Worm (Caenorhabditis elegans): ENCODE measurements around the gene Y24D9B.1.
"Not testable (repeated sequence)": the region's sequence is repeated elsewhere in the genome, so short reads cannot be mapped to it uniquely, and the experiment has no call there.

The Y24D9B.1 gene

DNA sequence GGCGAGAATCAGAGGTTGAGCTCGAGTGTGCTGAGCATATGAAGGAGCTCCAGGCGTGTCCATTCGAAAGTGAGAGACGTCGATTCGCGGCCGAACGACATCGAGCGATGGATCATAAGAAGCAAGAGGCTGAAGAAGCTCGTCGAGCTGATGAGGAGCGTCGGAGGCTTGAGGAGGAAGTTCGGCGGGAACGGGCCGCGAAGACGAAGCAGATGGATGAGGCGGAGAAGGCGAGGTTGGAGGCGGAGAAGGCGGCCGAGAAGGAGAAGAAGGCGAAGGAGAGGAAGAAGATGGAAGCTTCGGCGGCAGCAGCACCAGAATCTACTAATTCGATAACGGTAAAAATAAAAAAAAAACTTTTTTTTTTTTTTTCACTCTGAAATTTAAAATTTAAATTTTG is 4.0 kb upstream of the Y24D9B.1 start:
- TF ChIP-seq pha-4 (GFP tag; IDR thresholded peaks at IDR 0.05) = 0 out of 2 replicates have a peak, but pooled peaks have one; percentile 23
- not testable (repeated sequence) for TF ChIP-seq pha-4 (tag; optimal IDR thresholded peaks at IDR 0.05)
- peak; percentile 93 for TF ChIP-seq set-16 (GFP tag; IDR thresholded peaks at IDR 0.05)

DNA sequence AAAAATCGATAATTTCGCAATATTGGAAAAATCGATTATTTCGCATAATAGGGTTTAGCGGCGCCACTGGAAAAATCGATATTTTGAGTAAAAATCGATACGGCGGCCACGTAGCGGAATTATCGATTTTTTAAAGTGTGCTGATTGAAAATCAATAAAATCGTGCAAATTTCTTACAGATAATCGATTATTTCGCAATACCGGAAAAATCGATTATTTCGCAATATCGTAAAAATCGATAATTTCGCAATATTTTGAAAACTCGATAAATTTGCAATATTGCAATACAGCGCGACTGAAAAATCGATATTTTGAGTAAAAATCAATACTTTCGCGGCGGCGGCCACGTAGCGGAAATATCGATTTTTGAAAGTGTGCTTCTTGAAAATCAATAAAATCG is 480 bp downstream of the Y24D9B.1 start:
- no peak for TF ChIP-seq nhr-76 (tag; optimal IDR thresholded peaks at IDR 0.05)
- peak; percentile 95 for TF ChIP-seq ceh-28 (tag; optimal IDR thresholded peaks at IDR 0.05)

DNA sequence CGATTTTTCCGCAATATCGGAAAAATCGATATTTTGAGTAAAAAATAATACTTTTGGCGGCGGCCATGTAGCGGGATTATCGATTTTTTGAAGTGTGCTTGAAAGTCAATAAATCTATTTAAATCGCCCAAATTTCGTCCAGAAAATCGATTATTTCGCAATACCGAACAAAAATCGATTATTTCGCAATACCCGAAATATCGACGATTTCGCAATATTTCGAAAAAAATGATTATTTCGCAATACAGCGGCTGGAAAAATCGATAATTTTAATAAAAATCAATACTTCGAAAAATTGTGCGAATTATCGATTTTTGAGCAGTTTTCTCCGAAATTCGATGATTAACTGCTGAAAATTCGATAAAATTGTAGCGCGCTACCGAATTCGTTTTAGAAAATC is 898 bp downstream of the Y24D9B.1 start:
- no peak for TF ChIP-seq hlh-30 (tag; optimal IDR thresholded peaks at IDR 0.05; ENCODE audit: insufficient read depth)
- no peak for TF ChIP-seq zfp-3 (GFP tag; conservative IDR thresholded peaks at IDR 0.05)
- TF ChIP-seq ceh-28 (tag; optimal IDR thresholded peaks at IDR 0.05) = peak; percentile 43

DNA sequence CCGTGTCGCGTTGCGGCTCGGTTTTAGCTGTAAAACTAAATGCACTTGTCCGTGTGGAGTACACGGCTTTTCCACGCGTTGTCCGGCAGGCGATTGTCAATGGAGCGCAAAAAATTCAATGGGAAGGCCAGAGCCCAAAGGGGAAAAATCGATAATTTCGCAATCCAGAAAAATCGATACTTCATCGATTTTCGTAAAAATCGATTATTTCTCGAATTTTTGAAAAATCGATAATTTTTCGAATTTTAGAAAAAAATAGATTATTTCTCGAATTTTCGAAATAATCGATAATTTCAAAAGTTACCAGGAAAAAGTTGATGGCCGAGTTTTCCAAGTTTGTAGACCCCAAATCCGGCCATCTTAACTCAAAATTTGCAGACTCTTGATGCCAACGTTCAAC is 2.3 kb downstream of the Y24D9B.1 start:
- no peak for TF ChIP-seq lin-39 (tag; optimal IDR thresholded peaks at IDR 0.05)
- TF ChIP-seq F44E2.7 (GFP tag; IDR thresholded peaks at IDR 0.05) = 0 out of 2 replicates have a peak, but pooled peaks have one; percentile 14
- TF ChIP-seq Y48G9A.11 (GFP tag; IDR thresholded peaks at IDR 0.05) = no peak
- TF ChIP-seq nhr-25 (tag; optimal IDR thresholded peaks at IDR 0.05; ENCODE audit: borderline replicate concordance, insufficient read depth) = no peak
- TF ChIP-seq hlh-11 (tag; optimal IDR thresholded peaks at IDR 0.05) = no peak
- TF ChIP-seq sdz-12 (GFP tag; optimal IDR thresholded peaks at IDR 0.05) = no peak
- TF ChIP-seq snpc-1.2 (GFP tag; IDR thresholded peaks at IDR 0.05) = 0 out of 2 replicates have a peak, but pooled peaks have one; percentile 8
- 0 out of 2 replicates have a peak, but pooled peaks have one; percentile 11 for TF ChIP-seq lin-38 (GFP tag; IDR thresholded peaks at IDR 0.05)
- no peak for TF ChIP-seq dve-1 (tag; optimal IDR thresholded peaks at IDR 0.05; ENCODE audit: insufficient read depth)
- TF ChIP-seq arid-1 (GFP tag; conservative IDR thresholded peaks at IDR 0.05) = no peak
- TF ChIP-seq Y5F2A.4 (GFP tag; optimal IDR thresholded peaks at IDR 0.05) = no peak
- peak; percentile 93 for TF ChIP-seq ceh-28 (tag; optimal IDR thresholded peaks at IDR 0.05)
- TF ChIP-seq lim-7 (GFP tag; IDR thresholded peaks at IDR 0.05) = no peak
- no peak for TF ChIP-seq zag-1 (tag; optimal IDR thresholded peaks at IDR 0.05)

DNA sequence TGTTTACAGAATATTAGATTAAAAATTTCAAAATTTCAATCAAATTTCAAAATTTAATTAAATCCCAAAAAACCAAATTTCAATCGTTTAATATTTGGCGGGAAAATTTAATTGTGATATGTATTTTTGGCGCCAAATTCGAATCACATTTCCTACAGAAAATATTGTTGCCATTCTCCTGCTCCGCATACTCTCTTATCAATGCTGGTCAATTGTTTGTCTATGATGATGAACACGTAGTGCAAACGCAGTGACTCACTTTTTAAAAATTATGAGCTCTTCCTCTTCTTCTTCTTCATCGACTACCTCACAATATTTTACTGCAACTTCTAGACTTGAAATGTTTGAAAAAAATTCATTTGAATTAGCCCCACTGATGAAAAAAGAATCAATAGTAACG is 9.3 kb downstream of the Y24D9B.1 start, which contains the start of gene trpl-2:
trpl-2 (plus strand) TSS at position 210 of the 400 bp plus-strand sequence.
- TF ChIP-seq F37D6.2 (tag; optimal IDR thresholded peaks at IDR 0.05) (no peak), hlh-30 (tag; optimal IDR thresholded peaks at IDR 0.05; ENCODE audit: insufficient read depth) (no peak), mxl-3 (GFP tag; optimal IDR thresholded peaks at IDR 0.05) (no peak), zfp-3 (GFP tag; conservative IDR thresholded peaks at IDR 0.05) (no peak), nhr-77 (tag; optimal IDR thresholded peaks at IDR 0.05) (no peak), dve-1 (tag; optimal IDR thresholded peaks at IDR 0.05; ENCODE audit: insufficient read depth) (no peak), nhr-48 (tag; optimal IDR thresholded peaks at IDR 0.05) (no peak), zfp-2 (tag; optimal IDR thresholded peaks at IDR 0.05) (no peak), unc-130 (GFP tag; optimal IDR thresholded peaks at IDR 0.05) (no peak), snpc-4 (tag; optimal IDR thresholded peaks at IDR 0.05) (no peak), nhr-28 (tag; optimal IDR thresholded peaks at IDR 0.05) (peak; percentile 71), pqm-1 (tag; optimal IDR thresholded peaks at IDR 0.05) (peak; percentile 33), dpl-1 (GFP tag; optimal IDR thresholded peaks at IDR 0.05) (peak; percentile 9), madf-9 (GFP tag; conservative IDR thresholded peaks at IDR 0.05) (no peak), nhr-25 (tag; optimal IDR thresholded peaks at IDR 0.05; ENCODE audit: borderline replicate concordance, insufficient read depth) (no peak), attf-4 (tag; optimal IDR thresholded peaks at IDR 0.05) (no peak), aly-2 (tag; optimal IDR thresholded peaks at IDR 0.05) (no peak), nhr-111 (GFP tag; optimal IDR thresholded peaks at IDR 0.05) (no peak), daf-16 (GFP tag; optimal IDR thresholded peaks at IDR 0.05) (no peak), daf-16 (tag; optimal IDR thresholded peaks at IDR 0.05) (peak; percentile 48), daf-8 (GFP tag; IDR thresholded peaks at IDR 0.05) (no peak), ces-1 (GFP tag; optimal IDR thresholded peaks at IDR 0.05) (no peak), egl-27 (tag; optimal IDR thresholded peaks at IDR 0.05) (no peak), dmd-9 (GFP tag; IDR thresholded peaks at IDR 0.05) (no peak), aha-1 (tag) (peak; percentile 44)

Measured in whole organism, L4 larva.